Worm (Caenorhabditis elegans) whole organism, L1 larva: ENCODE measurements around the gene F54B3.2.

ENCODE experiments used
- C16A3.4 ChIP-seq: fragments of 150-350 bp; optimal IDR thresholded peaks from 2 replicates; lab custom pipeline; 2014; ENCODE audit warnings: missing biosample characterization, missing genetic modification characterization
- aha-1 ChIP-seq: fragments of 150-350 bp; optimal IDR thresholded peaks from 2 replicates; lab custom pipeline; 2014; ENCODE audit warnings: missing biosample characterization, missing genetic modification characterization
- alr-1 ChIP-seq: fragments of 200-800 bp; sonication (Bioruptor generic); optimal IDR thresholded peaks from 2 replicates; lab custom pipeline; 2018; ENCODE audit warnings: borderline replicate concordance, mild to moderate bottlenecking, missing genetic modification characterization, missing compliant biosample characterization
- blmp-1 ChIP-seq: fragments of 150-350 bp; optimal IDR thresholded peaks from 2 replicates; lab custom pipeline; 2014; ENCODE audit warnings: missing biosample characterization, missing genetic modification characterization
- ceh-63 ChIP-seq: fragments of 200-800 bp; sonication (Bioruptor generic); optimal IDR thresholded peaks from 2 replicates; lab custom pipeline; 2018; ENCODE audit warnings: mild to moderate bottlenecking, missing genetic modification characterization, missing compliant biosample characterization
- ceh-82 ChIP-seq, 3 experiments: fragments of 150-350 bp in 1 of 3; sonication (generic microtip) in 2 of 3; optimal IDR thresholded peaks; 2 replicates each; lab custom pipeline; 2014 to 2017; ENCODE audit warnings: missing biosample characterization in 3 of 3, missing genetic modification characterization in 3 of 3
- ceh-88 ChIP-seq: fragments of 200-800 bp; sonication (Bioruptor generic); IDR thresholded peaks from 2 replicates; pipeline ENCODE4 v1.3.6; 2022; ENCODE audit warnings: missing genetic modification characterization, missing compliant biosample characterization
- ceh-90 ChIP-seq: sonication (generic microtip); optimal IDR thresholded peaks from 2 replicates; lab custom pipeline; 2016; ENCODE audit warnings: missing genetic modification characterization, missing compliant biosample characterization
- efl-1 ChIP-seq, 4 experiments: fragments of 150-350 bp; optimal IDR thresholded peaks in 3 of 4; peaks in 1 of 4; 1 replicate in 1 of 4; 2 replicates in 3 of 4; lab custom pipeline; 2014; ENCODE audit warnings: missing biosample characterization in 2 of 4, missing genetic modification characterization in 2 of 4, missing genetic modification reagents in 2 of 4
- egl-27 ChIP-seq, 2 experiments: fragments of 150-350 bp in 1 of 2; sonication (generic microtip); optimal IDR thresholded peaks; 3 replicates each; lab custom pipeline; 2017 to 2018; ENCODE audit warnings: missing biosample characterization in 2 of 2, missing genetic modification characterization in 2 of 2, missing genetic modification reagents in 2 of 2
- elt-2 ChIP-seq: sonication (generic microtip); optimal IDR thresholded peaks from 2 replicates; lab custom pipeline; 2016; ENCODE audit warnings: missing genetic modification characterization, mild to moderate bottlenecking, inconsistent platforms, missing compliant biosample characterization, missing genetic modification reagents
- fos-1 ChIP-seq: fragments of 150-350 bp; optimal IDR thresholded peaks from 2 replicates; lab custom pipeline; 2014; ENCODE audit warnings: missing biosample characterization, missing genetic modification characterization
- irx-1 ChIP-seq: sonication (generic microtip); optimal IDR thresholded peaks from 2 replicates; lab custom pipeline; 2016; ENCODE audit warnings: missing genetic modification characterization, missing compliant biosample characterization
- isw-1 ChIP-seq: fragments of 200-800 bp; sonication (Bioruptor generic); IDR thresholded peaks from 2 replicates; pipeline ENCODE4 v1.3.6; 2022; ENCODE audit warnings: missing genetic modification characterization, missing compliant biosample characterization
- lin-13 ChIP-seq: fragments of 150-350 bp; optimal IDR thresholded peaks from 2 replicates; lab custom pipeline; 2014; ENCODE audit warnings: missing biosample characterization, missing genetic modification reagents, missing genetic modification characterization
- lin-15B ChIP-seq: fragments of 150-350 bp; sonication (generic microtip); optimal IDR thresholded peaks from 3 replicates; lab custom pipeline; 2014; ENCODE audit warnings: missing biosample characterization, missing genetic modification characterization
- lin-35 ChIP-seq, 2 experiments: fragments of 150-350 bp; optimal IDR thresholded peaks; 2 replicates each; lab custom pipeline; 2014; ENCODE audit warnings: missing biosample characterization in 2 of 2, missing genetic modification characterization in 2 of 2, missing genetic modification reagents in 2 of 2
- lir-3 ChIP-seq: sonication (generic microtip); optimal IDR thresholded peaks from 2 replicates; lab custom pipeline; 2016; ENCODE audit warnings: mild to moderate bottlenecking, missing genetic modification characterization, moderate library complexity, missing compliant biosample characterization; ENCODE audit not compliant: poor library complexity
- mep-1 ChIP-seq: fragments of 150-350 bp; optimal IDR thresholded peaks from 2 replicates; lab custom pipeline; 2014; ENCODE audit warnings: missing biosample characterization, missing genetic modification characterization
- nhr-12 ChIP-seq: sonication (generic microtip); optimal IDR thresholded peaks from 2 replicates; lab custom pipeline; 2017; ENCODE audit warnings: missing biosample characterization, missing genetic modification characterization
- nhr-237 ChIP-seq: fragments of 150-350 bp; optimal IDR thresholded peaks from 2 replicates; lab custom pipeline; 2014; ENCODE audit warnings: missing biosample characterization, missing genetic modification characterization
- nhr-47 ChIP-seq: sonication (generic microtip); optimal IDR thresholded peaks from 2 replicates; lab custom pipeline; 2016; ENCODE audit warnings: mild to moderate bottlenecking, missing genetic modification characterization, moderate library complexity, missing compliant biosample characterization
- nhr-84 ChIP-seq: sonication (generic microtip); optimal IDR thresholded peaks from 2 replicates; lab custom pipeline; 2017; ENCODE audit warnings: missing biosample characterization, missing genetic modification characterization
- nhr-85 ChIP-seq: sonication (generic microtip); peaks from one replicate; lab custom pipeline; 2016; ENCODE audit warnings: missing genetic modification characterization, inconsistent platforms, missing compliant biosample characterization
- pag-3 ChIP-seq: sonication (generic microtip); optimal IDR thresholded peaks from 2 replicates; lab custom pipeline; 2017; ENCODE audit warnings: missing genetic modification characterization, mild to moderate bottlenecking, missing compliant biosample characterization, antibody characterized with exemption, borderline replicate concordance; ENCODE audit not compliant: insufficient read depth
- rnt-1 ChIP-seq: sonication (generic microtip); optimal IDR thresholded peaks from 2 replicates; lab custom pipeline; 2016; ENCODE audit warnings: mild to moderate bottlenecking, missing genetic modification characterization, moderate library complexity, missing compliant biosample characterization
- sox-4 ChIP-seq: sonication (generic microtip); optimal IDR thresholded peaks from 2 replicates; lab custom pipeline; 2016; ENCODE audit warnings: missing genetic modification characterization, missing compliant biosample characterization
- sup-37 ChIP-seq: fragments of 200-800 bp; sonication (Bioruptor generic); optimal IDR thresholded peaks from 2 replicates; lab custom pipeline; 2018; ENCODE audit warnings: mild to moderate bottlenecking, missing genetic modification characterization, missing compliant biosample characterization
- tlp-1 ChIP-seq: fragments of 150-350 bp; optimal IDR thresholded peaks from 2 replicates; lab custom pipeline; 2014; ENCODE audit warnings: missing biosample characterization, missing genetic modification characterization
- unc-130 ChIP-seq: fragments of 150-350 bp; optimal IDR thresholded peaks from 2 replicates; lab custom pipeline; 2017; ENCODE audit warnings: missing biosample characterization, missing genetic modification characterization, inconsistent platforms
- unc-86 ChIP-seq: sonication (generic microtip); optimal IDR thresholded peaks from 2 replicates; lab custom pipeline; 2016; ENCODE audit warnings: missing genetic modification characterization, missing compliant biosample characterization
- vab-15 ChIP-seq: sonication (generic microtip); optimal IDR thresholded peaks from 2 replicates; lab custom pipeline; 2017; ENCODE audit warnings: missing genotype, mild to moderate bottlenecking, missing genetic modification characterization, missing compliant biosample characterization
- xbp-1 ChIP-seq: sonication (generic microtip); optimal IDR thresholded peaks from 2 replicates; lab custom pipeline; 2016; ENCODE audit warnings: missing genetic modification characterization, missing compliant biosample characterization

Gene F54B3.2

ce11 chrII:10281674-10282073 is 11.7 kb upstream of the F54B3.2 start:
- TF ChIP-seq alr-1 (tag; lab: Kevin White, UChicago), result no peak
- no peak for TF ChIP-seq egl-27 (tag; optimal IDR thresholded peaks at IDR 0.05; lab: Kevin White, UChicago)
- TF ChIP-seq lir-3 (tag; lab: Kevin White, UChicago), result no peak
- no peak for TF ChIP-seq efl-1 (optimal IDR thresholded peaks at IDR 0.05; lab: Kevin White, UChicago)
- TF ChIP-seq efl-1 (GFP tag; optimal IDR thresholded peaks at IDR 0.05 in 1 of 2; lab: Kevin White, UChicago), result peak in 1 of 2 experiments; percentile 58
- TF ChIP-seq nhr-84 (tag; lab: Kevin White, UChicago), result no peak
- no peak for TF ChIP-seq mep-1 (tag; lab: Kevin White, UChicago)
- no peak for TF ChIP-seq ceh-88
- peak in 1 of 2 experiments; percentile 12 for TF ChIP-seq lin-35 (GFP tag; optimal IDR thresholded peaks at IDR 0.05; lab: Kevin White, UChicago)
- peak; percentile 72 for TF ChIP-seq elt-2 (tag; lab: Kevin White, UChicago)
- no peak for TF ChIP-seq ceh-82 (tag; optimal IDR thresholded peaks at IDR 0.05; lab: Kevin White, UChicago)
- TF ChIP-seq tlp-1 (tag; lab: Kevin White, UChicago), result no peak

- TF ChIP-seq blmp-1 (no peak), unc-86 (tag; lab: Kevin White, UChicago) (no peak), fos-1 (tag; lab: Kevin White, UChicago) (no peak), xbp-1 (tag; lab: Kevin White, UChicago) (no peak), nhr-12 (tag; lab: Kevin White, UChicago) (no peak), nhr-85 (tag; lab: Kevin White, UChicago) (no peak), rnt-1 (no peak)
Measured at ce11 chrII:10279561-10279960, 9.6 kb upstream of the F54B3.2 start, which contains the start of gene ZK971.1. TSS of gene ZK971.1 (minus strand) at chrII:10279661.

- no peak for TF ChIP-seq nhr-84 (tag; lab: Kevin White, UChicago)
- TF ChIP-seq ceh-88, result no peak
- TF ChIP-seq ceh-90 (tag; lab: Kevin White, UChicago), result no peak
- TF ChIP-seq isw-1 (GFP tag; lab: Robert Waterston, UW), result no peak
- TF ChIP-seq nhr-47 (tag; lab: Kevin White, UChicago), result no peak
- no peak for TF ChIP-seq alr-1 (tag; lab: Kevin White, UChicago)
- TF ChIP-seq sox-4 (tag; lab: Kevin White, UChicago), result no peak
- no peak for TF ChIP-seq sup-37 (GFP tag; lab: Kevin White, UChicago)
- TF ChIP-seq vab-15 (tag; lab: Kevin White, UChicago), result no peak
- no peak for TF ChIP-seq irx-1
- no peak for TF ChIP-seq nhr-85 (tag; lab: Kevin White, UChicago)
- no peak for TF ChIP-seq nhr-237 (tag; lab: Kevin White, UChicago)
- no peak for TF ChIP-seq ceh-63
- TF ChIP-seq unc-130, result no peak
Measured at ce11 chrII:10271093-10271492, 1.1 kb upstream of the F54B3.2 start, which contains the start of gene F54B3.4. TSS of gene F54B3.4 (minus strand) at chrII:10271193.

ce11 chrII:10261261-10261660 is 8.7 kb downstream of the F54B3.2 start:
- no peak for TF ChIP-seq lin-15B (tag; lab: Kevin White, UChicago)
- no peak for TF ChIP-seq lin-13 (GFP tag; lab: Kevin White, UChicago)
- no peak for TF ChIP-seq C16A3.4 (tag; lab: Kevin White, UChicago)

ce11 chrII:10252048-10252447 is 17.9 kb downstream of the F54B3.2 start:
- TF ChIP-seq sup-37 (GFP tag; lab: Kevin White, UChicago) (no peak), rnt-1 (no peak), ceh-88 (no peak), pag-3 (tag; lab: Kevin White, UChicago) (no peak), alr-1 (tag; lab: Kevin White, UChicago) (no peak), aha-1 (tag; lab: Kevin White, UChicago) (no peak)
